Comparison of ENCODE assay signal across 3 fruit fly cellular contexts in the genomic region with DNA sequence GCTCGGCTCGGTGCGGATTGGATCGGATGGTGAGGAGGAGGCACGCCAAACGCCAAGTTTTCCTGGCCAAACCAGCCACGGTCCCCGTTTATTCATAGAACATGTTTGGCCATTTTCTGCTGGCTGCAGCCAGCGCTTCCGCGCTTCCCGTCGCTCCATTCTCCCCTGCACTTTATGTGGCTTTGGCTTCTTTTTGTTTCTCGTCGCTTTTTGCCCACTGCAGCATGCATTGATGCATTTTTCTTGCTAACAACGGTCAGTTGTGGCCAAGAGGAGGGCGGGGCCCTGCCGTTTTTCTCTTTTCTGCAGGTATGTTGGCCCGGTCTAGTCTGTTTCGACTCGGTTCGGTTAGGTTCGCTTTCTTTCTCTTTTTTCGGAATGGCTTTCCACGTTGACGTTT.
TF ChIP-seq lines count a peak whose summit lies in the region.

No protein-coding gene starts in this region.

- TF ChIP-seq CTCF in whole organism, embryonic (GFP tag; optimal IDR thresholded peaks at IDR 0.05; lab: Kevin White, UChicago), result no peak

TF ChIP-seq in whole organism, embryonic, 481 proteins besides CTCF, POLR2A, EP300 and RAD21:
- TF ChIP-seq Ada2b (GFP tag; IDR thresholded peaks at IDR 0.05; lab: Robert Waterston, UW), result no peak
- peak; percentile 44; the same call in 1 of the 2 replicates for TF ChIP-seq Drgx (GFP tag; IDR thresholded peaks at IDR 0.05; lab: Robert Waterston, UW)
- no peak for TF ChIP-seq CG6254 (GFP tag; optimal IDR thresholded peaks at IDR 0.05; lab: Kevin White, UChicago)
- TF ChIP-seq CG11456 (GFP tag; IDR thresholded peaks at IDR 0.05; lab: Robert Waterston, UW), result 0 out of 3 replicates have a peak, but pooled peaks have one; percentile 39
- no peak for TF ChIP-seq CG18764 (GFP tag; optimal IDR thresholded peaks at IDR 0.05; lab: Kevin White, UChicago)
- TF ChIP-seq p53 (GFP tag; optimal IDR thresholded peaks at IDR 0.05; lab: Kevin White, UChicago), result no peak
- no peak for TF ChIP-seq B-H2 (GFP tag; optimal IDR thresholded peaks at IDR 0.05; lab: Kevin White, UChicago)
- peak in 1 of 2 experiments; percentile 22 for TF ChIP-seq bsh (GFP tag; optimal IDR thresholded peaks at IDR 0.05; lab: Kevin White, UChicago)
- TF ChIP-seq her (GFP tag; optimal IDR thresholded peaks at IDR 0.05; lab: Kevin White, UChicago), result no peak
- TF ChIP-seq pb (GFP tag; optimal IDR thresholded peaks at IDR 0.05; lab: Kevin White, UChicago), result no peak

TF ChIP-seq in whole organism, prepupa, 60 proteins besides CTCF, POLR2A, EP300 and RAD21:
- TF ChIP-seq CG6163 (GFP tag; IDR thresholded peaks at IDR 0.05; lab: Robert Waterston, UW), result peak; percentile 67
- peak; percentile 5 for TF ChIP-seq CG32006 (GFP tag; optimal IDR thresholded peaks at IDR 0.05; lab: Kevin White, UChicago)
- TF ChIP-seq CG6792 (GFP tag; optimal IDR thresholded peaks at IDR 0.05; lab: Kevin White, UChicago), result no peak
- TF ChIP-seq eg (GFP tag; IDR thresholded peaks at IDR 0.05; lab: Robert Waterston, UW), result 0 out of 3 replicates have a peak, but pooled peaks have one; percentile 29
- peak; percentile 83 for TF ChIP-seq Lpt (GFP tag; optimal IDR thresholded peaks at IDR 0.05; lab: Kevin White, UChicago)
- TF ChIP-seq Hr39 (GFP tag; optimal IDR thresholded peaks at IDR 0.05; lab: Kevin White, UChicago), result no peak
- peak; percentile 28; the same call in 1 of the 3 replicates for TF ChIP-seq CG8119 (GFP tag; IDR thresholded peaks at IDR 0.05; lab: Robert Waterston, UW)
- TF ChIP-seq pdm3 (GFP tag; optimal IDR thresholded peaks at IDR 0.05; lab: Kevin White, UChicago), result no peak
- no peak for TF ChIP-seq net (GFP tag; optimal IDR thresholded peaks at IDR 0.05; lab: Kevin White, UChicago)
- no peak for TF ChIP-seq CG16779 (tag; optimal IDR thresholded peaks at IDR 0.05; lab: Kevin White, UChicago)
- peak; percentile 63 for TF ChIP-seq CG6276 (GFP tag; optimal IDR thresholded peaks at IDR 0.05; lab: Kevin White, UChicago)
TF ChIP-seq in whole organism, prepupa: peak in this region for 6.

TF ChIP-seq in whole organism, pupa, 21 proteins besides CTCF, POLR2A, EP300 and RAD21:
- TF ChIP-seq Ets98B (GFP tag; IDR thresholded peaks at IDR 0.05; lab: Robert Waterston, UW) (peak; percentile 37; the same call in 1 of the 2 replicates), Pif1B (GFP tag; optimal IDR thresholded peaks at IDR 0.05; lab: Kevin White, UChicago) (no peak), CG14655 (GFP tag; optimal IDR thresholded peaks at IDR 0.05; lab: Kevin White, UChicago) (peak; percentile 45), CG12605 (GFP tag; IDR thresholded peaks at IDR 0.05; lab: Robert Waterston, UW) (peak; percentile 57; the same call in 1 of the 2 replicates), fd96Ca (GFP tag; IDR thresholded peaks at IDR 0.05; lab: Robert Waterston, UW) (peak; percentile 50; the same call in 1 of the 3 replicates), CG8301 (tag; optimal IDR thresholded peaks at IDR 0.05; lab: Kevin White, UChicago) (peak; percentile 7), Pif1A (GFP tag; optimal IDR thresholded peaks at IDR 0.05; lab: Kevin White, UChicago) (no peak), EcR (GFP tag; optimal IDR thresholded peaks at IDR 0.05; lab: Kevin White, UChicago) (peak; percentile 7), CG32121 (GFP tag; IDR thresholded peaks at IDR 0.05; lab: Robert Waterston, UW) (peak; percentile 56), CG13204 (GFP tag; optimal IDR thresholded peaks at IDR 0.05; lab: Kevin White, UChicago) (peak; percentile 63), gl (tag; optimal IDR thresholded peaks at IDR 0.05; lab: Kevin White, UChicago) (no peak), CG4496 (GFP tag; IDR thresholded peaks at IDR 0.05; lab: Robert Waterston, UW) (peak; percentile 43; the same call in 1 of the 3 replicates)
